Fruit fly (Drosophila melanogaster): Measurements from ENCODE around the gene CG12480.

CG12480 gene

DNA sequence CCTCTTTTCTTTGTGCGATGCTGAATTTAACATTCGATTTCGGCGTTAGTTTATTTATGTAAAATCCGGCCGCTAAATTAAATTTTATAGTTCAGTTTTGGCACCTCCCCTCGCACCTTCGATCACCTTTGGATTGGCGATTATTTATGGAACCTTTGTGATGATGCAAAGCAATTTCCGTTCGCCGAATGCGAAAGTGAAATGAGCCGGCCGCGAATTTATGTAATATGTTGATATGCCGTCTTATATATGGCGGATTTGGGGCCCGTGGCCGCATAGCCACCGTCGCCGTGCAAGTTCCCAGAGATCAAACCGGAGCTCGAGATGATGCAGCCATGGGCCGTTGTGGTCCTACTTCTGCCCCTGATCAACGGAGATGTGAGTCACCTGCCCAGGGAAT, 7.2 kb downstream of the CG12480 start, which contains the start of gene CG11581:
CG11581 (plus strand) TSS at position 301 of the 400 bp plus-strand sequence.
- TF ChIP-seq pros (GFP tag; optimal IDR thresholded peaks at IDR 0.05): no peak
- TF ChIP-seq fru (optimal IDR thresholded peaks at IDR 0.05): no peak

DNA sequence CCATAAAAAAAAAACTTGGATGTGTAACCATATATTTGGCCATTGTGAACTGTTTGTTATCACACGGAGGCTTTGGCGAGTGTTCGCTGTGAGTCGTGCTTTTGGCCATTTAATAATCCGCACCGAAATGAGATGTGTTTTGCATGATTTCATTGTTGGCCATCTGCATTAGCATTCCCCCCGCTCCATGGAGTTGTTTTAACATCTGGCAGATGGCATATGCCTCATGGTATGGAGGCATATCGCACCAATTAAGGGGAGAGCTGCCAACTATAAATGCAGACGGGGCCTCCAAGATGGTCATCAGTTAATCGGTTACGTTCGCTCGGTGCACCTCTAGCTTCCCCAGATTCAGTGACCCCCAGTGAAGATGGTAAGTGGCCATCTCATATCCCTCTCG, 11.3 kb downstream of the CG12480 start, which contains the start of gene CG11584:
CG11584 (plus strand) TSS at position 301 of the 400 bp plus-strand sequence.
- no peak for TF ChIP-seq Scr (GFP tag; IDR thresholded peaks at IDR 0.05; ENCODE audit: partially characterized antibody)
- no peak for TF ChIP-seq CG6765 (GFP tag; optimal IDR thresholded peaks at IDR 0.05)
- TF ChIP-seq wor (GFP tag; IDR thresholded peaks at IDR 0.05): no peak
- no peak for TF ChIP-seq PHDP (tag; optimal IDR thresholded peaks at IDR 0.05)
- peak; percentile 15; the same call in 1 of the 2 replicates for TF ChIP-seq vvl (GFP tag; IDR thresholded peaks at IDR 0.05)
- no peak for TF ChIP-seq CG32532 (GFP tag; IDR thresholded peaks at IDR 0.05)
- TF ChIP-seq her (GFP tag; optimal IDR thresholded peaks at IDR 0.05): no peak
- TF ChIP-seq mirr (GFP tag; optimal IDR thresholded peaks at IDR 0.05): no peak
- no peak for TF ChIP-seq jigr1 (GFP tag; IDR thresholded peaks at IDR 0.05)
- no peak for TF ChIP-seq twi (tag; optimal IDR thresholded peaks at IDR 0.05)
- no peak for TF ChIP-seq unpg (GFP tag; optimal IDR thresholded peaks at IDR 0.05)
- peak; percentile 3 for TF ChIP-seq Sox102F (GFP tag; optimal IDR thresholded peaks at IDR 0.05)

DNA sequence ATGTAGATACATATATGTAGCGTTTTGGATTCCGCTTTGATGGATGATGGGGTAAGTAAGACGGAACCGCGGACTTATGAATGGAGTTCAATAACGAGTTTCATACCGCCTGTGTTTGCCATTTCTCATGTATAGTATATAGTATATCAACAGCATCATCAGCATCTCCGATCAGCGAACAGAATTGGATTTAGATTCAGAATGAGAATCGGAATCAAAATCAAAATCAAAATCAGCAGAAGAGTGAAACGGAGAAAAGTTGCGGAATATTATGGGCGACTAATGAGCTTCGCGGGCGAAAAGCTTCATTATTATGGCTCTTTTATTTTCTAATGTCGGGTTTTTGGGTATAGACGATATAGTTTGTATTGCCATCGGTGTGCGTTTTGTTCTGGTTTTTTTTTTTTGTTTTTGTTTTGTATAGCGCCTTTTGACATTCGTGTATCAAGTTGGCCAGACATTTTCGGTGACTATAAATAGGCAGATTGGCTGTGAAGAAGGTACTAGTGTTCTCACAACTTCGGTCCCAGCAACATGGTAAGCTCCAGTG, 14.7 kb downstream of the CG12480 start, which contains the start of gene CG32603:
CG32603 (plus strand) TSS at position 500 of the 550 bp plus-strand sequence.
- TF ChIP-seq CG13894 (tag; optimal IDR thresholded peaks at IDR 0.05): peak; percentile 96
- no peak for TF ChIP-seq CG14014 (GFP tag; IDR thresholded peaks at IDR 0.05)

DNA sequence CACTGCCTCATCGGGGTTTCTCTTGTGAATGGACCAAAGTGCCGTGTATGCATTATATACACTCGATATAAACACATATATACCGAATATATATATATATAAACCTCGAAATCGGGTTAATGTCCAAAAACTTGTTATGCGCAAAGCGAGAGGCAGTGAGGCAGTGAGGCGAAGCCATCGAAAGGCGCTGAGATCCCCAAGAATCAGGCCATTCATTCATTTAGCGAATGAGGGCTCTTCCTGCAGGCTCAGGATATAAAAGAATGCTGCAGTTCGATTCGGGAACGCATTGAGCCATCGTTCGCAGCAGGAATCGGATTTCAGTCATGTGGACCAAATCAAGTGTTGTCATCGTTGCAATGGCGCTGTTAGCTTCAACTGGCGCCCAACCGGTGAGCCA, 17.6 kb downstream of the CG12480 start, which contains the start of gene CG12481:
CG12481 (plus strand) TSS at position 301 of the 400 bp plus-strand sequence.
- TF ChIP-seq Usf (GFP tag; optimal IDR thresholded peaks at IDR 0.05) (no peak), Side (GFP tag; optimal IDR thresholded peaks at IDR 0.05) (no peak), CG12236 (GFP tag; optimal IDR thresholded peaks at IDR 0.05) (no peak), CG6654 (GFP tag; optimal IDR thresholded peaks at IDR 0.05) (no peak), Asciz (GFP tag; optimal IDR thresholded peaks at IDR 0.05) (no peak), Awh (GFP tag; IDR thresholded peaks at IDR 0.05) (no peak), CG1602 (GFP tag; optimal IDR thresholded peaks at IDR 0.05) (no peak)

DNA sequence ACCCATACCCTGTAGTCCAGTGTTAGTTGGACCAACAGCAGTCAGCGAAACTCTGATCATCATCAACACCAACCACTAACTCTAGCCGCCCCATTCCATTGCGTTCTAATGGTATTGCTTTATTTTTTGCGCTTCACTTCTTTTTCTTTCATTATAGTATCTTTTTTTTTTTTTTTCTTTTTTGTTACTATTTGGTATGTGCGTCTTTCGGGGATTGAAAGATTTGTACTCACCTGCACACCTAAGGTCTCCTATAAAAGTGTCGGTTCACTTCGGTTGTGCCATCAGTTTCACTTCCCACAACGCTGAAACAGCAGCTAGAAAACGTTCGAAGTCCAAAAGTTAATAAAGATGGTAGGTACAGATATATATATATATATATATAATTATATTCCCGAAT, 19.8 kb downstream of the CG12480 start, which contains the start of gene CG11585:
CG11585 (plus strand) TSS at position 301 of the 400 bp plus-strand sequence.
- TF ChIP-seq GATAe (GFP tag; conservative IDR thresholded peaks at IDR 0.05) (no peak), CG15011 (GFP tag; optimal IDR thresholded peaks at IDR 0.05) (no peak)

DNA sequence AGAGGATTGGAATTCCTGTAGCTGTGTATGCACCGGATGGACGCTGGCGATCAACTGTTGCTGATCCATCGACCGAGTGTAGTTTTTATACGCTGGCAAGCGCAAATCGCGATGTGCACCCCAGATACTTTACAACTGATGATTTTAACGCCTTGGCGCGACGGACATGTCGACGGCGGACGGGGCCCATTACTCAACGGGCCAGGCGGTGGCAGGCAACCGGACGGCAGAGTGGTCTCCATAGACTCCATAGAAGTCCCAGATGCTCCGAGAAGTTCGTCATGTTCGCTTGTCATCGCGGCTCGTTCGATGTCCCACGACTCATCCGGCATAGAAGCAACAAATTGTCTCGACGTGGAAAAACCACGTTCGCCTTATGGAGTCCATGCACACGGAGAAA, 22.5 kb downstream of the CG12480 start, which contains the start of gene CG13403:
CG13403 (minus strand) TSS at position 101 of the 400 bp plus-strand sequence.
- TF ChIP-seq Ets97D (GFP tag; optimal IDR thresholded peaks at IDR 0.05) (no peak), gsb-n (tag; optimal IDR thresholded peaks at IDR 0.05) (no peak), lmd (GFP tag; IDR thresholded peaks at IDR 0.05) (no peak), Adf1 (GFP tag; IDR thresholded peaks at IDR 0.05) (no peak)

DNA sequence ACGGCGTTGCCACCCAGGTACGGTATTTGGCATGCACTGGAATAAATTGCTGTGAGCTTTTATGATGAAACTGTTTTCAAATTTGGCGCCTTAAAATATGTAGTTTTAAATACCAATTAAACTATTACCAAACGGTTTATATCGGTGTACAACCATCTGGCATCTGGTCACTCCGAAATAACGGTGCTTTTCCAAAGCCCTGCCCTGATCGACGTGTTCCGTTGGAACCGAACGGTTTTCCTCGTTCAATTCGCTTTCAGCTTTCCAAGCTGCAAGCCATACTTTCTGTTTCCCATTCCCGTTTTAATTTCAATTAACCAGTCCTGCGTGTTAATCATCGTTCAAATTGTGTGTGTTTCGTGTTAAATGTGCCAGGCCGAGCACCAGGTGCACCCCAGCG, 23.6 kb downstream of the CG12480 start, which contains the start of gene yl:
yl (plus strand) TSS at position 202 of the 400 bp plus-strand sequence.
- TF ChIP-seq Myb (GFP tag; optimal IDR thresholded peaks at IDR 0.05): peak; percentile 8
- TF ChIP-seq luna (GFP tag; optimal IDR thresholded peaks at IDR 0.05): no peak
- peak; percentile 15 for TF ChIP-seq gfzf (GFP tag; optimal IDR thresholded peaks at IDR 0.05)
- TF ChIP-seq CG32767 (GFP tag; IDR thresholded peaks at IDR 0.05): no peak
